Fruit fly (Drosophila melanogaster): ENCODE results near the gene Naprt.

DNA sequence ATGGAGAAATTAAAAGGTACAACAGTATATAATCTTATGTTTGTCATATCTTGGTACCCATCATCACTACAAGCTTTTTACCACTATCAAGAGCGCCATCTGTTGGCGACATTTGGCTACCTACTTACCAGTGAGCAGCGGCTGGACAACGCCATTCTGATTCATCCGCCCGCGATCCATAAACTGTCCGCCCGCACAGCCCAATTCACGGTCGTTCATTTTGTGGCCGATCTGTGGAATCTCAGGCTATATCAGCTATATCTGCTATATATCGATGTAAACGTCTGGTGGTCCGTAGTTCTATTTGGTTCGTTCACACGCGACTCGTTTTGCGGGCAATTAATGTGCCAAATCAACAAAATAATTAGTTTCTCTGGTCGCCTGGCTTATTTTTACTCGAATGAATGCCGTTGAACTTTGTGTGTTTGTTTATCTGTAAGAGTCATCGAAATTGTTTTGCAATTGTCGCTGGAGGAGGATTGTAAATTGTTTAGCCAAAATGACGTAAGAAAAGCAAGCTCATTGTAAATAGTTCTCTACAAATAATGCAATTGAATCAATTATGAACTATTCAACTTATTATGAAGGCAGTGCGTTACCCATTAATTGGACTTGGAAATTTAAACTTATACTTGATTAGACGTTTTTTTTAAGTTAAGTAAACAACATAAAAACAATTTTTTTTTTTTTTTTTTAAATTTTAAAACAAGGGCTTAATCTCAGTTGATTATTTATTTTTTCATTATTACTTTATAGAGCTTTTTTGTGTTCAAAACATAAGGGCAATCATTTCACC, 1.3 kb downstream of the Naprt start:
- TF ChIP-seq Mio (GFP tag; optimal IDR thresholded peaks at IDR 0.05) (no peak), rgr (GFP tag; optimal IDR thresholded peaks at IDR 0.05) (no peak), usp (GFP tag; optimal IDR thresholded peaks at IDR 0.05) (no peak), h (GFP tag; optimal IDR thresholded peaks at IDR 0.05) (no peak), HLH106 (tag; optimal IDR thresholded peaks at IDR 0.05) (no peak), Abd-B (GFP tag; optimal IDR thresholded peaks at IDR 0.05) (no peak), lola (GFP tag; optimal IDR thresholded peaks at IDR 0.05) (no peak)

All from whole organism, wandering third instar larva.